Worm (Caenorhabditis elegans) whole organism, L1 larva: ENCODE results near the gene srv-22.
A peak's percentile ranks its signal among the peaks of the same experiment; 100 is the strongest.

Source experiments
- F16B12.6 ChIP-seq: fragments of 150-350 bp; optimal IDR thresholded peaks from 2 replicates; lab custom pipeline; 2014; ENCODE audit warnings: missing biosample characterization, missing genetic modification characterization
- Y116A8C.19 ChIP-seq: sonication (generic microtip); optimal IDR thresholded peaks from 2 replicates; lab custom pipeline; 2016; ENCODE audit warnings: missing compliant biosample characterization, missing genetic modification characterization, borderline replicate concordance
- alr-1 ChIP-seq: fragments of 200-800 bp; sonication (Bioruptor generic); optimal IDR thresholded peaks from 2 replicates; lab custom pipeline; 2018; ENCODE audit warnings: borderline replicate concordance, mild to moderate bottlenecking, missing genetic modification characterization, missing compliant biosample characterization
- aly-2 ChIP-seq: fragments of 150-350 bp; optimal IDR thresholded peaks from 2 replicates; lab custom pipeline; 2014; ENCODE audit warnings: missing biosample characterization, missing genetic modification characterization
- ceh-8 ChIP-seq: fragments of 200-800 bp; sonication (Bioruptor generic); optimal IDR thresholded peaks from 2 replicates; lab custom pipeline; 2018; ENCODE audit warnings: mild to moderate bottlenecking, missing genetic modification characterization, moderate library complexity, missing compliant biosample characterization
- ceh-88 ChIP-seq: fragments of 200-800 bp; sonication (Bioruptor generic); IDR thresholded peaks from 2 replicates; pipeline ENCODE4 v1.3.6; 2022; ENCODE audit warnings: missing genetic modification characterization, missing compliant biosample characterization
- ces-1 ChIP-seq: fragments of 150-350 bp; optimal IDR thresholded peaks from 2 replicates; lab custom pipeline; 2014; ENCODE audit warnings: missing biosample characterization, missing genetic modification reagents, missing genetic modification characterization
- efl-1 ChIP-seq, 4 experiments: fragments of 150-350 bp; optimal IDR thresholded peaks in 3 of 4; peaks in 1 of 4; 1 replicate in 1 of 4; 2 replicates in 3 of 4; lab custom pipeline; 2014; ENCODE audit warnings: missing biosample characterization in 2 of 4, missing genetic modification characterization in 2 of 4, missing genetic modification reagents in 2 of 4
- efl-3 ChIP-seq: fragments of 200-800 bp; sonication (Bioruptor generic); optimal IDR thresholded peaks from 2 replicates; lab custom pipeline; 2018; ENCODE audit warnings: mild to moderate bottlenecking, missing genetic modification characterization, missing compliant biosample characterization
- fkh-10 ChIP-seq: sonication (generic microtip); optimal IDR thresholded peaks from 2 replicates; lab custom pipeline; 2017; ENCODE audit warnings: missing biosample characterization, missing genetic modification reagents, missing genetic modification characterization
- fkh-8 ChIP-seq: sonication (generic microtip); optimal IDR thresholded peaks from 2 replicates; lab custom pipeline; 2016; ENCODE audit warnings: mild to moderate bottlenecking, missing genetic modification characterization, missing compliant biosample characterization
- grh-1 ChIP-seq: fragments of 200-800 bp; sonication (Bioruptor generic); IDR thresholded peaks from 2 replicates; pipeline ENCODE4 v1.3.6; 2022; ENCODE audit warnings: missing genetic modification reagents, missing genetic modification characterization, missing compliant biosample characterization
- hlh-17 ChIP-seq: fragments of 200-800 bp; sonication (Bioruptor generic); optimal IDR thresholded peaks from 2 replicates; lab custom pipeline; 2018; ENCODE audit warnings: missing genetic modification characterization, mild to moderate bottlenecking, missing compliant biosample characterization, moderate library complexity, borderline replicate concordance
- hlh-4 ChIP-seq: sonication (generic microtip); optimal IDR thresholded peaks from 2 replicates; lab custom pipeline; 2016; ENCODE audit warnings: mild to moderate bottlenecking, missing genetic modification characterization, missing compliant biosample characterization
- hpl-2 ChIP-seq: fragments of 150-350 bp; optimal IDR thresholded peaks from 2 replicates; lab custom pipeline; 2014; ENCODE audit warnings: missing biosample characterization, missing genetic modification reagents, missing genetic modification characterization
- irx-1 ChIP-seq: sonication (generic microtip); optimal IDR thresholded peaks from 2 replicates; lab custom pipeline; 2016; ENCODE audit warnings: missing genetic modification characterization, missing compliant biosample characterization
- isw-1 ChIP-seq: fragments of 200-800 bp; sonication (Bioruptor generic); IDR thresholded peaks from 2 replicates; pipeline ENCODE4 v1.3.6; 2022; ENCODE audit warnings: missing genetic modification characterization, missing compliant biosample characterization
- jun-1 ChIP-seq: fragments of 150-350 bp; optimal IDR thresholded peaks from 2 replicates; lab custom pipeline; 2014; ENCODE audit warnings: missing biosample characterization, missing genetic modification reagents, missing genetic modification characterization
- lin-14 ChIP-seq: fragments of 200-800 bp; sonication (Bioruptor generic); optimal IDR thresholded peaks from 2 replicates; lab custom pipeline; 2018; ENCODE audit warnings: mild to moderate bottlenecking, missing genetic modification characterization, moderate library complexity, missing compliant biosample characterization
- lin-15B ChIP-seq: fragments of 150-350 bp; sonication (generic microtip); optimal IDR thresholded peaks from 3 replicates; lab custom pipeline; 2014; ENCODE audit warnings: missing biosample characterization, missing genetic modification characterization
- lin-35 ChIP-seq, 2 experiments: fragments of 150-350 bp; optimal IDR thresholded peaks; 2 replicates each; lab custom pipeline; 2014; ENCODE audit warnings: missing biosample characterization in 2 of 2, missing genetic modification characterization in 2 of 2, missing genetic modification reagents in 2 of 2
- lin-39 ChIP-seq: fragments of 150-350 bp; optimal IDR thresholded peaks from 2 replicates; lab custom pipeline; 2014; ENCODE audit warnings: missing biosample characterization, missing genetic modification reagents, missing genetic modification characterization
- mab-9 ChIP-seq: fragments of 200-800 bp; sonication (Bioruptor generic); IDR thresholded peaks from 2 replicates; pipeline ENCODE4 v1.3.6; 2022; ENCODE audit warnings: missing genetic modification reagents, missing genetic modification characterization, missing compliant biosample characterization
- mdl-1 ChIP-seq, 2 experiments: fragments of 150-350 bp; optimal IDR thresholded peaks; 2 replicates each; lab custom pipeline; 2014 to 2017; ENCODE audit warnings: missing biosample characterization in 2 of 2, missing genetic modification characterization in 2 of 2, inconsistent platforms in 1 of 2
- mef-2 ChIP-seq: fragments of 150-350 bp; optimal IDR thresholded peaks from 2 replicates; lab custom pipeline; 2014; ENCODE audit warnings: missing biosample characterization, missing genetic modification characterization
- nhr-12 ChIP-seq: sonication (generic microtip); optimal IDR thresholded peaks from 2 replicates; lab custom pipeline; 2017; ENCODE audit warnings: missing biosample characterization, missing genetic modification characterization
- nhr-19 ChIP-seq: fragments of 200-800 bp; sonication (Bioruptor generic); conservative IDR thresholded peaks from 2 replicates; pipeline ENCODE4 v1.3.6; 2022; ENCODE audit warnings: missing genetic modification characterization, missing compliant biosample characterization
- nhr-20 ChIP-seq: sonication (generic microtip); optimal IDR thresholded peaks from 2 replicates; lab custom pipeline; 2016; ENCODE audit warnings: mild to moderate bottlenecking, missing genetic modification characterization, missing compliant biosample characterization
- nhr-28 ChIP-seq: fragments of 150-350 bp; optimal IDR thresholded peaks from 2 replicates; lab custom pipeline; 2014; ENCODE audit warnings: missing biosample characterization, missing genetic modification characterization
- nhr-47 ChIP-seq: sonication (generic microtip); optimal IDR thresholded peaks from 2 replicates; lab custom pipeline; 2016; ENCODE audit warnings: mild to moderate bottlenecking, missing genetic modification characterization, moderate library complexity, missing compliant biosample characterization
- nhr-71 ChIP-seq: sonication (generic microtip); optimal IDR thresholded peaks from 2 replicates; lab custom pipeline; 2016; ENCODE audit warnings: mild to moderate bottlenecking, missing genetic modification characterization, moderate library complexity, missing compliant biosample characterization
- nhr-76 ChIP-seq: sonication (generic microtip); optimal IDR thresholded peaks from 2 replicates; lab custom pipeline; 2017; ENCODE audit warnings: missing biosample characterization, missing genetic modification characterization
- nhr-77 ChIP-seq: fragments of 150-350 bp; optimal IDR thresholded peaks from 2 replicates; lab custom pipeline; 2014; ENCODE audit warnings: missing biosample characterization, missing genetic modification characterization
- nhr-85 ChIP-seq: sonication (generic microtip); peaks from one replicate; lab custom pipeline; 2016; ENCODE audit warnings: missing genetic modification characterization, inconsistent platforms, missing compliant biosample characterization
- pqm-1 ChIP-seq: sonication (generic microtip); optimal IDR thresholded peaks from 3 replicates; lab custom pipeline; 2017; ENCODE audit warnings: missing biosample characterization, missing genetic modification characterization
- sox-4 ChIP-seq: sonication (generic microtip); optimal IDR thresholded peaks from 2 replicates; lab custom pipeline; 2016; ENCODE audit warnings: missing genetic modification characterization, missing compliant biosample characterization
- tlp-1 ChIP-seq: fragments of 150-350 bp; optimal IDR thresholded peaks from 2 replicates; lab custom pipeline; 2014; ENCODE audit warnings: missing biosample characterization, missing genetic modification characterization
- unc-130 ChIP-seq: fragments of 150-350 bp; optimal IDR thresholded peaks from 2 replicates; lab custom pipeline; 2017; ENCODE audit warnings: missing biosample characterization, missing genetic modification characterization, inconsistent platforms
- unc-62 ChIP-seq: fragments of 150-350 bp; optimal IDR thresholded peaks from 2 replicates; lab custom pipeline; 2014; ENCODE audit warnings: missing biosample characterization, missing genetic modification reagents, missing genetic modification characterization
- unc-98 ChIP-seq: fragments of 200-800 bp; sonication (Bioruptor generic); IDR thresholded peaks from 2 replicates; pipeline ENCODE4 v1.3.6; 2022; ENCODE audit warnings: missing genetic modification characterization, missing compliant biosample characterization
- xbp-1 ChIP-seq: sonication (generic microtip); optimal IDR thresholded peaks from 2 replicates; lab custom pipeline; 2016; ENCODE audit warnings: missing genetic modification characterization, missing compliant biosample characterization
- zag-1 ChIP-seq: fragments of 150-350 bp; optimal IDR thresholded peaks from 2 replicates; lab custom pipeline; 2014; ENCODE audit warnings: missing biosample characterization, missing genetic modification characterization
- zip-4 ChIP-seq: fragments of 200-800 bp; sonication (Bioruptor generic); optimal IDR thresholded peaks from 2 replicates; lab custom pipeline; 2018; ENCODE audit warnings: mild to moderate bottlenecking, missing genetic modification characterization, moderate library complexity, missing compliant biosample characterization

srv-22 gene

DNA sequence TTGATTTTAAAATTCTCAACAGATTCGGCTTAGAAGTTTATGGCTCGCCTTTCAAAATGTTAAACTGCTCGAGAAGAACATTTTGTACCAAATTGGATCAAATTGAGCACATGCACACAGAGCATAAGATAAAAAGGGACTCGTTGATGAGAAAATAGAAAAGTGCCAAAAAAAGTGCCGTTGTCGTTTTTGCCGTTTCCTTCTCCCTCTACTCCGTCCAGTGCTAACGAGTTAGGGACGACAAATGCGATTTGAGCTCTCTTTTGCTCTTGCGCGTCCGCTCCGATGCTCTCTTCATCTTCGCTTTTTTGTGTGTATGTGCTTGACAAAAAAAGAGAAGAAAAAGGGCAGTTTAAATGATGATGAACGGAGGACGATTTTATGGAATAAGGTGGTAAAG lies 35.4 kb upstream of the srv-22 start:
- TF ChIP-seq zip-4 (GFP tag; lab: Kevin White, UChicago) (no peak), lin-15B (tag; lab: Kevin White, UChicago) (no peak), xbp-1 (tag; lab: Kevin White, UChicago) (no peak), grh-1 (GFP tag; lab: Robert Waterston, UW) (no peak), nhr-19 (GFP tag; lab: Robert Waterston, UW) (no peak), nhr-20 (tag; lab: Kevin White, UChicago) (no peak), nhr-71 (no peak), hlh-4 (no peak), unc-62 (GFP tag; lab: Kevin White, UChicago) (no peak), unc-98 (no peak), alr-1 (tag; lab: Kevin White, UChicago) (no peak), efl-3 (GFP tag; lab: Kevin White, UChicago) (no peak), fkh-8 (tag; lab: Kevin White, UChicago) (no peak), lin-35 (GFP tag; optimal IDR thresholded peaks at IDR 0.05; lab: Kevin White, UChicago) (no peak), ces-1 (GFP tag; lab: Kevin White, UChicago) (peak; percentile 24), mef-2 (tag; lab: Kevin White, UChicago) (no peak), zag-1 (tag; lab: Kevin White, UChicago) (no peak), nhr-12 (tag; lab: Kevin White, UChicago) (no peak), unc-130 (tag; lab: Kevin White, UChicago) (no peak), fkh-10 (GFP tag; lab: Kevin White, UChicago) (peak; percentile 95), nhr-77 (tag; lab: Kevin White, UChicago) (no peak), lin-14 (GFP tag; lab: Kevin White, UChicago) (peak; percentile 79), tlp-1 (tag; lab: Kevin White, UChicago) (no peak), irx-1 (no peak), efl-1 (optimal IDR thresholded peaks at IDR 0.05; lab: Kevin White, UChicago) (no peak), efl-1 (GFP tag; optimal IDR thresholded peaks at IDR 0.05 in 1 of 2; lab: Kevin White, UChicago) (peak in 1 of 2 experiments; percentile 44), jun-1 (no peak), hlh-17 (GFP tag; lab: Kevin White, UChicago) (no peak), sox-4 (tag; lab: Kevin White, UChicago) (no peak), Y116A8C.19 (tag; lab: Kevin White, UChicago) (no peak), pqm-1 (tag; lab: Kevin White, UChicago) (no peak), nhr-85 (tag; lab: Kevin White, UChicago) (no peak), nhr-47 (tag; lab: Kevin White, UChicago) (no peak), ceh-88 (GFP tag; lab: Robert Waterston, UW) (no peak)

DNA sequence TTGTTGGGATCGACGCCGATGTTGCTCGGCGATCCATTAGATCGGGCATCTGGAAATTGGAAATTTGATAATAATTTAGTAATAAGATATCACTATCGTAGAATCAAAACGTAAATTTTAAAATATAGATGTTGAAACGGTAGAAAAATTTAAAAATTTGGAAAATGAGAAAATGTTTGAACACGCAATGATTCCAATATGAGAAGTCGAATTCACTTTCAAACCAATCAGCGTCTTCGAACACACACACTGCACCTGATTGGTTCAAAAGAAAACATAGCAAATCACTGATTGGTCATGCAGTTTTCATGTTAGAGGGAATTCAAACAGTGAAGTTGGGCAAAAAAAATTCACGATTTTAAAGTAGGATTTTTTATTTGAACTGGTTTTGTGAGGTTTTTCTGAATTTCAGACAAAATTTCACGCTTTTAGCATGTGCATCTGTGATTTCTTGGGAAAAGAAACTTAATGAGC lies 23.6 kb upstream of the srv-22 start, which contains the start of gene H04M03.12:
Gene H04M03.12, minus strand, starts transcription at position 51 of the 474 bp plus-strand sequence.
- TF ChIP-seq nhr-76 (tag; lab: Kevin White, UChicago): no peak
- TF ChIP-seq nhr-28 (tag; lab: Kevin White, UChicago): no peak
- no peak for TF ChIP-seq Y116A8C.19 (tag; lab: Kevin White, UChicago)
- no peak for TF ChIP-seq aly-2 (tag; lab: Kevin White, UChicago)
- TF ChIP-seq lin-39: no peak
- no peak for TF ChIP-seq lin-14 (GFP tag; lab: Kevin White, UChicago)
- no peak for TF ChIP-seq ces-1 (GFP tag; lab: Kevin White, UChicago)
- no peak for TF ChIP-seq F16B12.6
- no peak for TF ChIP-seq isw-1

- TF ChIP-seq grh-1 (GFP tag; lab: Robert Waterston, UW) (no peak), nhr-47 (tag; lab: Kevin White, UChicago) (peak; percentile 29), lin-14 (GFP tag; lab: Kevin White, UChicago) (peak; percentile 51), nhr-12 (tag; lab: Kevin White, UChicago) (no peak), ceh-8 (peak; percentile 68), mdl-1 (tag; optimal IDR thresholded peaks at IDR 0.05; lab: Kevin White, UChicago) (no peak), alr-1 (tag; lab: Kevin White, UChicago) (no peak), mab-9 (GFP tag; lab: Robert Waterston, UW) (no peak), hpl-2 (GFP tag; lab: Kevin White, UChicago) (no peak)
Observed at ce11 chrIV:5902730-5903129, 23.0 kb upstream of the srv-22 start.
